Fruit fly (Drosophila melanogaster) whole organism, embryonic: Measurements from ENCODE around the gene RpL8.

Experiments used
- Bgb ChIP-seq: fragments of 200-800 bp; sonication (Bioruptor generic); IDR thresholded peaks from 2 replicates; pipeline ENCODE4 v1.3.6; 2022; ENCODE audit warnings: missing biosample characterization, missing genetic modification characterization; ENCODE audit not compliant: partially characterized antibody
- C15 ChIP-seq: fragments of 200-800 bp; sonication (Bioruptor generic); IDR thresholded peaks from 3 replicates; pipeline ENCODE4 v1.3.6; 2022; ENCODE audit warnings: missing biosample characterization, missing genetic modification characterization
- CG10274 ChIP-seq: fragments of 200-800 bp; sonication (Bioruptor generic); optimal IDR thresholded peaks from 3 replicates; lab custom pipeline; 2017; ENCODE audit warnings: missing biosample characterization, mild to moderate bottlenecking, missing genetic modification characterization
- CG10543 ChIP-seq: fragments of 200-800 bp; sonication (Bioruptor generic); optimal IDR thresholded peaks from 3 replicates; lab custom pipeline; 2017; ENCODE audit warnings: missing biosample characterization, mild to moderate bottlenecking, missing genetic modification characterization, moderate library complexity
- CG13287 ChIP-seq: fragments of 200-800 bp; sonication (Bioruptor generic); IDR thresholded peaks from 2 replicates; pipeline ENCODE4 v1.3.6; 2022; ENCODE audit warnings: missing biosample characterization, missing genetic modification characterization; ENCODE audit not compliant: partially characterized antibody
- CG17359 ChIP-seq: fragments of 200-800 bp; sonication (Bioruptor generic); optimal IDR thresholded peaks from 3 replicates; lab custom pipeline; 2018; ENCODE audit warnings: missing biosample characterization, mild to moderate bottlenecking, missing genetic modification characterization, moderate library complexity
- CG17612 ChIP-seq: fragments of 200-800 bp; sonication (Bioruptor generic); IDR thresholded peaks from 2 replicates; pipeline ENCODE4 v1.3.6; 2022; ENCODE audit warnings: missing biosample characterization, missing genetic modification characterization
- CG2199 ChIP-seq: fragments of 200-800 bp; sonication (Bioruptor generic); IDR thresholded peaks from 3 replicates; pipeline ENCODE4 v1.3.6; 2022; ENCODE audit warnings: missing biosample characterization, missing genetic modification characterization
- CG31441 ChIP-seq: fragments of 200-800 bp; sonication (Bioruptor generic); IDR thresholded peaks from 2 replicates; pipeline ENCODE4 v1.3.6; 2022; ENCODE audit warnings: missing biosample characterization, missing genetic modification characterization
- CG3407 ChIP-seq: fragments of 200-800 bp; sonication (Bioruptor generic); optimal IDR thresholded peaks from 2 replicates; lab custom pipeline; 2018; ENCODE audit warnings: missing biosample characterization, mild to moderate bottlenecking, missing genetic modification characterization
- CG34376 ChIP-seq: fragments of 200-800 bp; sonication (Bioruptor generic); optimal IDR thresholded peaks from 2 replicates; lab custom pipeline; 2018; ENCODE audit warnings: missing biosample characterization, mild to moderate bottlenecking, missing genetic modification characterization
- CG34422 ChIP-seq: fragments of 200-800 bp; sonication (Bioruptor generic); IDR thresholded peaks from 3 replicates; pipeline ENCODE4 v1.3.6; 2022; ENCODE audit warnings: missing biosample characterization, missing genetic modification characterization
- CG3726 ChIP-seq: fragments of 200-800 bp; sonication (Bioruptor generic); IDR thresholded peaks from 3 replicates; pipeline ENCODE4, ENCODE4 v1.3.6; 2022; ENCODE audit warnings: missing biosample characterization, missing genetic modification characterization
- CG42726 ChIP-seq: fragments of 200-800 bp; sonication (Bioruptor generic); IDR thresholded peaks from 2 replicates; pipeline ENCODE4 v1.3.6; 2022; ENCODE audit warnings: missing biosample characterization, missing genetic modification characterization; ENCODE audit not compliant: partially characterized antibody
- CG6854 ChIP-seq: fragments of 200-800 bp; sonication (Bioruptor generic); optimal IDR thresholded peaks from 3 replicates; lab custom pipeline; 2017; ENCODE audit warnings: missing biosample characterization, mild to moderate bottlenecking, missing genetic modification characterization
- CG8478 ChIP-seq: fragments of >200 bp; optimal IDR thresholded peaks from 2 replicates; lab custom pipeline; 2018
- CG8924 ChIP-seq: fragments of 200-800 bp; optimal IDR thresholded peaks from 3 replicates; lab custom pipeline; 2019; ENCODE audit warnings: missing biosample characterization, mild to moderate bottlenecking, missing genetic modification characterization, moderate library complexity
- CkIIα-i1 ChIP-seq: fragments of 200-800 bp; sonication (Bioruptor generic); IDR thresholded peaks from 2 replicates; pipeline ENCODE4 v1.3.6; 2022; ENCODE audit warnings: missing biosample characterization, missing genetic modification characterization
- Dad ChIP-seq: fragments of 200-800 bp; sonication (Bioruptor generic); optimal IDR thresholded peaks from 3 replicates; lab custom pipeline; 2016; ENCODE audit warnings: missing biosample characterization, missing genetic modification characterization
- Dfd ChIP-seq, 2 experiments: fragments of >200 bp; optimal IDR thresholded peaks; 2 replicates each; lab custom pipeline; 2017; ENCODE audit warnings: missing biosample characterization in 2 of 2, missing genetic modification characterization in 2 of 2
- Dip3 ChIP-seq: fragments of 200-800 bp; sonication (Bioruptor generic); optimal IDR thresholded peaks from 3 replicates; lab custom pipeline; 2016; ENCODE audit warnings: missing biosample characterization, missing genetic modification characterization
- Dp ChIP-seq: fragments of 200-800 bp; sonication (Bioruptor generic); optimal IDR thresholded peaks from 2 replicates; lab custom pipeline; 2018; ENCODE audit warnings: missing biosample characterization, mild to moderate bottlenecking, missing genetic modification characterization, moderate library complexity
- Dref ChIP-seq: fragments of 200-800 bp; sonication (Bioruptor generic); IDR thresholded peaks from 2 replicates; pipeline ENCODE4 v1.3.6; 2022; ENCODE audit warnings: missing biosample characterization, missing genetic modification characterization
- Fer2 ChIP-seq: fragments of 200-800 bp; sonication (Bioruptor generic); optimal IDR thresholded peaks from 2 replicates; lab custom pipeline; 2018; ENCODE audit warnings: missing biosample characterization, mild to moderate bottlenecking, missing genetic modification characterization, moderate library complexity
- Fer3 ChIP-seq: fragments of 200-800 bp; sonication (Bioruptor generic); optimal IDR thresholded peaks from 2 replicates; lab custom pipeline; 2018; ENCODE audit warnings: missing biosample characterization, mild to moderate bottlenecking, missing genetic modification characterization, moderate library complexity
- H2.0 ChIP-seq: fragments of 200-800 bp; sonication (Bioruptor generic); IDR thresholded peaks from 2 replicates; pipeline ENCODE4 v1.3.6; 2022; ENCODE audit warnings: missing biosample characterization, missing genetic modification characterization
- HLH54F ChIP-seq: fragments of 200-800 bp; sonication (Bioruptor generic); optimal IDR thresholded peaks from 3 replicates; lab custom pipeline; 2016; ENCODE audit warnings: missing biosample characterization, missing genetic modification characterization
- MBD-R2 ChIP-seq: fragments of 200-800 bp; sonication (Bioruptor generic); IDR thresholded peaks from 2 replicates; pipeline ENCODE4 v1.3.6; 2022; ENCODE audit warnings: missing biosample characterization, missing genetic modification characterization
- Max ChIP-seq: fragments of 200-800 bp; sonication (Bioruptor generic); optimal IDR thresholded peaks from 2 replicates; lab custom pipeline; 2016; ENCODE audit warnings: missing biosample characterization, mild to moderate bottlenecking, missing genetic modification characterization
- Med ChIP-seq: fragments of 200-800 bp; sonication (Bioruptor generic); peaks from one replicate; lab custom pipeline; 2016; ENCODE audit warnings: missing biosample characterization, missing genetic modification characterization, mild to moderate bottlenecking, inconsistent platforms, moderate library complexity
- NFAT ChIP-seq: fragments of 200-800 bp; sonication (Bioruptor generic); IDR thresholded peaks from 2 replicates; pipeline ENCODE4 v1.3.6; 2022; ENCODE audit warnings: missing biosample characterization, missing genetic modification characterization
- Nf-YA ChIP-seq: fragments of 200-800 bp; sonication (Bioruptor generic); IDR thresholded peaks from 2 replicates; pipeline ENCODE4 v1.3.6; 2022; ENCODE audit warnings: missing biosample characterization, missing genetic modification characterization
- NfI ChIP-seq: fragments of 200-800 bp; sonication (Bioruptor generic); optimal IDR thresholded peaks from 3 replicates; lab custom pipeline; 2018; ENCODE audit warnings: missing biosample characterization, mild to moderate bottlenecking, missing genetic modification characterization, moderate library complexity
- Tbp ChIP-seq: fragments of >200 bp; optimal IDR thresholded peaks from 2 replicates; lab custom pipeline; 2018; ENCODE audit warnings: missing biosample characterization, missing genetic modification characterization
- Usf ChIP-seq: fragments of 200-800 bp; sonication (Bioruptor generic); optimal IDR thresholded peaks from 2 replicates; lab custom pipeline; 2017; ENCODE audit warnings: missing genotype, missing biosample characterization, missing genetic modification characterization
- ab ChIP-seq: fragments of 200-800 bp; sonication (Bioruptor generic); optimal IDR thresholded peaks from 2 replicates; lab custom pipeline; 2016; ENCODE audit warnings: missing biosample characterization, missing genetic modification characterization
- bcd ChIP-seq: fragments of 200-800 bp; sonication (Bioruptor generic); optimal IDR thresholded peaks from 2 replicates; lab custom pipeline; 2017; ENCODE audit warnings: missing biosample characterization, mild to moderate bottlenecking, missing genetic modification characterization
- btn ChIP-seq: fragments of 200-800 bp; sonication (Bioruptor generic); optimal IDR thresholded peaks from 2 replicates; lab custom pipeline; 2016; ENCODE audit warnings: missing biosample characterization, missing genetic modification characterization
- croc ChIP-seq: fragments of 200-800 bp; sonication (Bioruptor generic); conservative IDR thresholded peaks from 3 replicates; pipeline ENCODE4 v1.3.6; 2022; ENCODE audit warnings: missing biosample characterization, missing genetic modification characterization
- grn ChIP-seq: fragments of 200-800 bp; sonication (Bioruptor generic); optimal IDR thresholded peaks from 3 replicates; lab custom pipeline; 2017; ENCODE audit warnings: missing biosample characterization, missing genetic modification characterization
- ham ChIP-seq: fragments of 200-800 bp; sonication (Bioruptor generic); IDR thresholded peaks from 2 replicates; pipeline ENCODE4 v1.3.6; 2022; ENCODE audit warnings: missing biosample characterization, missing genetic modification characterization
- hb ChIP-seq: fragments of 200-800 bp; sonication (Bioruptor generic); IDR thresholded peaks from 3 replicates; pipeline ENCODE4 v1.3.6; 2022; ENCODE audit warnings: missing biosample characterization, missing genetic modification characterization; ENCODE audit not compliant: partially characterized antibody
- insv ChIP-seq, 2 experiments: fragments of 200-800 bp; sonication (Bioruptor generic); optimal IDR thresholded peaks; 3 replicates each; lab custom pipeline; 2016 to 2018; ENCODE audit warnings: missing biosample characterization in 2 of 2, missing genetic modification characterization in 2 of 2
- jing ChIP-seq: fragments of 200-800 bp; sonication (Bioruptor generic); optimal IDR thresholded peaks from 2 replicates; lab custom pipeline; 2018; ENCODE audit warnings: missing biosample characterization, mild to moderate bottlenecking, missing genetic modification characterization
- otp ChIP-seq: fragments of 200-800 bp; sonication (Bioruptor generic); IDR thresholded peaks from 3 replicates; pipeline ENCODE4, ENCODE4 v1.3.6; 2022; ENCODE audit warnings: missing biosample characterization, missing genetic modification characterization
- p53 ChIP-seq: fragments of 200-800 bp; sonication (Bioruptor generic); optimal IDR thresholded peaks from 2 replicates; lab custom pipeline; 2016; ENCODE audit warnings: missing biosample characterization, missing genetic modification characterization
- pnt ChIP-seq: fragments of 200-800 bp; sonication (Bioruptor generic); optimal IDR thresholded peaks from 3 replicates; lab custom pipeline; 2016; ENCODE audit warnings: missing biosample characterization, missing genetic modification characterization
- sens ChIP-seq: fragments of 200-800 bp; sonication (Bioruptor generic); peaks from one replicate; lab custom pipeline; 2016; ENCODE audit warnings: missing biosample characterization, missing genetic modification characterization
- sisA ChIP-seq: fragments of 200-800 bp; sonication (Bioruptor generic); IDR thresholded peaks from 2 replicates; pipeline ENCODE4 v1.3.6; 2022; ENCODE audit warnings: missing biosample characterization, missing genetic modification characterization
- slp2 ChIP-seq: fragments of 200-800 bp; sonication (Bioruptor generic); optimal IDR thresholded peaks from 2 replicates; lab custom pipeline; 2016; ENCODE audit warnings: missing biosample characterization, missing genetic modification characterization

RpL8 gene

DNA sequence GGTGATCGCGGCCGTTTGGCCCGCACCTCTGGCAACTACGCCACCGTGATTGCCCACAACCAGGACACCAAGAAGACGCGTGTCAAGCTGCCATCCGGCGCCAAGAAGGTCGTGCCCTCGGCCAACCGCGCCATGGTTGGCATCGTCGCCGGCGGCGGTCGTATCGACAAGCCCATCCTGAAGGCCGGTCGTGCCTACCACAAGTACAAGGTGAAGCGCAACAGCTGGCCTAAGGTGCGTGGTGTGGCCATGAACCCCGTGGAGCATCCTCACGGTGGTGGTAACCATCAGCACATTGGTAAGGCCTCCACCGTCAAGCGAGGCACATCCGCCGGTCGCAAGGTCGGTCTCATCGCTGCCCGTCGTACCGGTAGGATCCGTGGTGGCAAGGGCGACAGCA is 1.1 kb downstream of the RpL8 start (continued):
- TF ChIP-seq CG17359 (no peak), sens (GFP tag; lab: Kevin White, UChicago) (peak; percentile 78), NFAT (peak; percentile 28; the same call in 1 of the 2 replicates), bcd (GFP tag; lab: Kevin White, UChicago) (no peak), pnt (peak; percentile 3), C15 (GFP tag; lab: Robert Waterston, UW) (no peak), Dip3 (GFP tag; lab: Kevin White, UChicago) (no peak), croc (GFP tag; lab: Robert Waterston, UW) (no peak), p53 (GFP tag; lab: Kevin White, UChicago) (no peak)

DNA sequence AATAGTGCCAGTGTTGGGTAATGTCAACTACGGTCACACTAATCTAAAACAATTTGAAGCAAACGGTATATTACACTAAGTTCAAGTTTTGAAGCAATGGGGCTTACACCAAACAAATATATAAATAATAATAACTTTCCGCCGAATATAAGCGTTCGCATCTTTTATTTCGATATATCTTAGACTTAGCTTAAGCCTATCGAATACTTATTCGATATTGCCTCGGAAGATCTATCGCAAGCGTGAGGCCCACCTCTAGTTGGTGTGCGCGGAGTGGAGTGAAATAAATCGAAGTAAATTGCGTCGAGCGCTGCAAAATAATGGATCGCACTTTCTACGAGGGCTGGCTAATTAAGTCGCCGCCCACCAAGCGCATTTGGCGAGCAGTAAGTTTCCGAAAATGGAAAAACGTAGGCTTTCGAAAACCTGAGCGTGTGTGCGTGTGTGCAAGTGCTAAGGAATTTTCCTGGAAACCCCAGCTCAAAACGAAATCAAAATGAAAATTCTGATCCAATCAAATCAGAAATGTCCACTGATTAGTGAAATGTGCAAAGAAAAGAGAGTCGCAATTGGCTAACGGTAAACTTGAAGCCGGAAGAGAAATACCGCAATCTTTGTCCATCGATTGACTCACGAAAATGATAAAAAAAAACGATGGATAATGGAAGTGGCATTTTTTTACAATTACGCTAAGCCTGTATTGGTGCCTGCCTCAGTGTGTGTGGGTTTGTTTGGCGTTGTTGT is 2.1 kb downstream of the RpL8 start, which contains the start of gene dos:
dos (plus strand) TSS at position 248 of the 744 bp plus-strand sequence.
- TF ChIP-seq CG8924 (tag; lab: Kevin White, UChicago) (peak; percentile 69), Tbp (GFP tag; lab: Kevin White, UChicago) (no peak), sisA (GFP tag; lab: Robert Waterston, UW) (no peak), Nf-YA (GFP tag; lab: Robert Waterston, UW) (no peak), Dfd (GFP tag; optimal IDR thresholded peaks at IDR 0.05; lab: Kevin White, UChicago) (no peak), CG2199 (GFP tag; lab: Robert Waterston, UW) (no peak), CG3726 (GFP tag; lab: Robert Waterston, UW) (no peak), Dref (GFP tag; lab: Robert Waterston, UW) (peak; percentile 87), NfI (peak; percentile 39), CG10274 (no peak), CG13287 (GFP tag; lab: Robert Waterston, UW) (peak; percentile 85), slp2 (GFP tag; lab: Kevin White, UChicago) (no peak), CkIIα-i1 (GFP tag; lab: Robert Waterston, UW) (no peak), jing (no peak), CG8478 (lab: Kevin White, UChicago) (no peak), Bgb (peak; percentile 77), CG3407 (GFP tag; lab: Kevin White, UChicago) (peak; percentile 32), Usf (GFP tag; lab: Kevin White, UChicago) (no peak), btn (GFP tag; lab: Kevin White, UChicago) (no peak), hb (GFP tag; lab: Robert Waterston, UW) (0 out of 3 replicates have a peak, but pooled peaks have one; percentile 58), Max (peak; percentile 70), MBD-R2 (GFP tag; lab: Robert Waterston, UW) (peak; percentile 36; the same call in 1 of the 2 replicates), insv (GFP tag; optimal IDR thresholded peaks at IDR 0.05; lab: Kevin White, UChicago) (peak in 1 of 2 experiments; percentile 67), Fer2 (tag; lab: Kevin White, UChicago) (no peak), CG6854 (GFP tag; lab: Kevin White, UChicago) (no peak), CG17612 (no peak), CG42726 (GFP tag; lab: Robert Waterston, UW) (peak; percentile 79), CG34422 (GFP tag; lab: Robert Waterston, UW) (no peak), H2.0 (no peak), CG31441 (GFP tag; lab: Robert Waterston, UW) (0 out of 2 replicates have a peak, but pooled peaks have one; percentile 28), Med (GFP tag; lab: Kevin White, UChicago) (peak; percentile 90), grn (GFP tag; lab: Kevin White, UChicago) (no peak), Dp (GFP tag; lab: Kevin White, UChicago) (peak; percentile 57), otp (GFP tag; lab: Robert Waterston, UW) (0 out of 3 replicates have a peak, but pooled peaks have one; percentile 50), CG34376 (GFP tag; lab: Kevin White, UChicago) (peak; percentile 34), ham (GFP tag; lab: Robert Waterston, UW) (no peak), Dip3 (GFP tag; lab: Kevin White, UChicago) (peak; percentile 51), HLH54F (GFP tag; lab: Kevin White, UChicago) (peak; percentile 12), Fer3 (no peak), CG10543 (GFP tag; lab: Kevin White, UChicago) (peak; percentile 59), ab (GFP tag; lab: Kevin White, UChicago) (no peak), Dad (GFP tag; lab: Kevin White, UChicago) (peak; percentile 5)
